Worm (Caenorhabditis elegans) whole organism, L4 larva: Measurements from ENCODE around the gene Y38E10A.35.

Experiments
- D1046.2 ChIP-seq: fragments of 200-800 bp; sonication (Bioruptor generic); IDR thresholded peaks from 2 replicates; pipeline ENCODE4 v1.3.6; 2022; ENCODE audit warnings: missing genetic modification characterization, missing compliant biosample characterization
- F26F4.8 ChIP-seq: fragments of 200-800 bp; sonication (Bioruptor generic); conservative IDR thresholded peaks from 2 replicates; pipeline ENCODE4 v1.3.6; 2022; ENCODE audit warnings: missing genetic modification characterization, missing compliant biosample characterization
- F49E8.2 ChIP-seq: sonication (generic microtip); optimal IDR thresholded peaks from 2 replicates; lab custom pipeline; 2016; ENCODE audit warnings: missing compliant biosample characterization, mild to moderate bottlenecking, missing genetic modification characterization, borderline replicate concordance
- T20F7.1 ChIP-seq: fragments of 200-800 bp; sonication (Bioruptor generic); optimal IDR thresholded peaks from 2 replicates; lab custom pipeline; 2018; ENCODE audit warnings: mild to moderate bottlenecking, missing genetic modification characterization, missing compliant biosample characterization
- T26A8.4 ChIP-seq: fragments of 200-800 bp; sonication (Bioruptor generic); IDR thresholded peaks from 2 replicates; pipeline ENCODE4 v1.3.6; 2022; ENCODE audit warnings: missing genetic modification characterization, missing compliant biosample characterization
- Y48G9A.11 ChIP-seq: fragments of 200-800 bp; sonication (Bioruptor generic); IDR thresholded peaks from 2 replicates; pipeline ENCODE4 v1.3.6; 2022; ENCODE audit warnings: missing genetic modification reagents, missing genetic modification characterization, missing compliant biosample characterization
- ZK337.2 ChIP-seq: fragments of 200-800 bp; sonication (Bioruptor generic); IDR thresholded peaks from 2 replicates; pipeline ENCODE4 v1.3.6; 2022; ENCODE audit warnings: missing genetic modification reagents, missing genetic modification characterization, missing compliant biosample characterization
- aly-2 ChIP-seq: sonication (generic microtip); optimal IDR thresholded peaks from 2 replicates; lab custom pipeline; 2018; ENCODE audit warnings: missing biosample characterization, missing genetic modification characterization
- arid-1 ChIP-seq: fragments of 200-800 bp; sonication (Bioruptor generic); conservative IDR thresholded peaks from 2 replicates; pipeline ENCODE4 v1.3.6; 2022; ENCODE audit warnings: missing genetic modification reagents, missing genetic modification characterization, missing compliant biosample characterization
- attf-4 ChIP-seq: sonication (generic microtip); optimal IDR thresholded peaks from 3 replicates; lab custom pipeline; 2017; ENCODE audit warnings: missing biosample characterization, missing genetic modification characterization
- ceh-82 ChIP-seq: sonication (generic microtip); optimal IDR thresholded peaks from 2 replicates; lab custom pipeline; 2017; ENCODE audit warnings: missing biosample characterization, missing genetic modification characterization
- cey-2 ChIP-seq: sonication (generic microtip); optimal IDR thresholded peaks from 3 replicates; lab custom pipeline; 2017; ENCODE audit warnings: missing genetic modification characterization, mild to moderate bottlenecking, missing compliant biosample characterization, antibody characterized with exemption, borderline replicate concordance; ENCODE audit not compliant: insufficient read depth
- daf-12 ChIP-seq: fragments of 150-350 bp; optimal IDR thresholded peaks from 2 replicates; lab custom pipeline; 2014; ENCODE audit warnings: missing biosample characterization, missing genetic modification reagents, missing genetic modification characterization
- daf-16 ChIP-seq, 3 experiments: sonication (generic microtip); optimal IDR thresholded peaks; 2 replicates each; lab custom pipeline; 2016 to 2017; ENCODE audit warnings: missing genetic modification characterization in 3 of 3, missing genetic modification reagents in 3 of 3, mild to moderate bottlenecking in 2 of 3, missing compliant biosample characterization in 2 of 3, missing biosample characterization in 1 of 3, moderate library complexity in 1 of 3
- duxl-1 ChIP-seq: sonication (generic microtip); optimal IDR thresholded peaks from 2 replicates; lab custom pipeline; 2016; ENCODE audit warnings: mild to moderate bottlenecking, missing genetic modification characterization, moderate library complexity, missing compliant biosample characterization; ENCODE audit not compliant: poor library complexity
- egl-27 ChIP-seq: sonication (generic microtip); optimal IDR thresholded peaks from 3 replicates; lab custom pipeline; 2017; ENCODE audit warnings: missing biosample characterization, missing genetic modification reagents, missing genetic modification characterization
- gei-8 ChIP-seq: fragments of 200-800 bp; sonication (Bioruptor generic); optimal IDR thresholded peaks from 2 replicates; lab custom pipeline; 2018; ENCODE audit warnings: mild to moderate bottlenecking, missing genetic modification characterization, missing compliant biosample characterization
- hlh-11 ChIP-seq: fragments of 200-800 bp; sonication (Bioruptor generic); optimal IDR thresholded peaks from 2 replicates; lab custom pipeline; 2018; ENCODE audit warnings: mild to moderate bottlenecking, missing genetic modification characterization, missing compliant biosample characterization
- hlh-30 ChIP-seq: sonication (generic microtip); optimal IDR thresholded peaks from 2 replicates; lab custom pipeline; 2017; ENCODE audit warnings: antibody characterized with exemption, mild to moderate bottlenecking, missing genetic modification characterization, missing compliant biosample characterization; ENCODE audit not compliant: insufficient read depth
- hmg-1.1 ChIP-seq: fragments of 200-800 bp; sonication (Bioruptor generic); IDR thresholded peaks from 2 replicates; pipeline ENCODE4 v1.3.6; 2022; ENCODE audit warnings: missing genetic modification reagents, missing genetic modification characterization, missing compliant biosample characterization
- jun-1 ChIP-seq: fragments of 150-350 bp; optimal IDR thresholded peaks from 2 replicates; lab custom pipeline; 2014; ENCODE audit warnings: missing biosample characterization, missing genetic modification reagents, missing genetic modification characterization
- lim-7 ChIP-seq: fragments of 200-800 bp; sonication (Bioruptor generic); IDR thresholded peaks from 2 replicates; pipeline ENCODE4 v1.3.6; 2022; ENCODE audit warnings: missing genetic modification characterization, missing compliant biosample characterization
- lin-1 ChIP-seq: fragments of 200-800 bp; sonication (Bioruptor generic); IDR thresholded peaks from 2 replicates; pipeline ENCODE4 v1.3.6; 2022; ENCODE audit warnings: missing genetic modification reagents, missing genetic modification characterization, missing compliant biosample characterization
- lin-13 ChIP-seq: fragments of 150-350 bp; optimal IDR thresholded peaks from 2 replicates; lab custom pipeline; 2014; ENCODE audit warnings: missing biosample characterization, missing genetic modification reagents, missing genetic modification characterization
- lin-15B ChIP-seq: fragments of 150-350 bp; sonication (generic microtip); optimal IDR thresholded peaks from 3 replicates; lab custom pipeline; 2014; ENCODE audit warnings: missing biosample characterization, missing genetic modification characterization
- lin-29 ChIP-seq: fragments of 200-800 bp; sonication (Bioruptor generic); IDR thresholded peaks from 2 replicates; pipeline ENCODE4 v1.3.6; 2022; ENCODE audit warnings: missing genetic modification reagents, missing genetic modification characterization, missing compliant biosample characterization
- lir-3 ChIP-seq: sonication (generic microtip); optimal IDR thresholded peaks from 2 replicates; lab custom pipeline; 2016; ENCODE audit warnings: mild to moderate bottlenecking, missing genetic modification characterization, missing compliant biosample characterization
- madf-9 ChIP-seq: fragments of 200-800 bp; sonication (Bioruptor generic); conservative IDR thresholded peaks from 2 replicates; pipeline ENCODE4 v1.3.6; 2022; ENCODE audit warnings: missing genetic modification reagents, missing genetic modification characterization, missing compliant biosample characterization
- mes-2 ChIP-seq: sonication (generic microtip); optimal IDR thresholded peaks from 2 replicates; lab custom pipeline; 2016; ENCODE audit warnings: missing genotype, mild to moderate bottlenecking, missing genetic modification characterization, missing compliant biosample characterization; ENCODE audit not compliant: poor library complexity, severe bottlenecking
- mxl-3 ChIP-seq: fragments of 200-800 bp; sonication (Bioruptor generic); optimal IDR thresholded peaks from 2 replicates; lab custom pipeline; 2018; ENCODE audit warnings: mild to moderate bottlenecking, missing genetic modification characterization, missing compliant biosample characterization
- nhr-102 ChIP-seq: sonication (generic microtip); optimal IDR thresholded peaks from 2 replicates; lab custom pipeline; 2016; ENCODE audit warnings: mild to moderate bottlenecking, missing genetic modification characterization, moderate library complexity, missing compliant biosample characterization
- nhr-25 ChIP-seq: sonication (generic microtip); optimal IDR thresholded peaks from 2 replicates; lab custom pipeline; 2017; ENCODE audit warnings: missing genetic modification characterization, mild to moderate bottlenecking, missing compliant biosample characterization, antibody characterized with exemption, moderate library complexity, borderline replicate concordance; ENCODE audit not compliant: insufficient read depth
- nhr-41 ChIP-seq: fragments of 200-800 bp; sonication (Bioruptor generic); IDR thresholded peaks from 2 replicates; pipeline ENCODE4 v1.3.6; 2022; ENCODE audit warnings: missing genetic modification reagents, missing genetic modification characterization, missing compliant biosample characterization
- nhr-6 ChIP-seq: fragments of 150-350 bp; optimal IDR thresholded peaks from 2 replicates; lab custom pipeline; 2014; ENCODE audit warnings: missing biosample characterization, missing genetic modification characterization
- nhr-76 ChIP-seq: fragments of 150-350 bp; optimal IDR thresholded peaks from 2 replicates; lab custom pipeline; 2014; ENCODE audit warnings: missing biosample characterization, missing genetic modification characterization
- php-3 ChIP-seq: fragments of 200-800 bp; sonication (Bioruptor generic); IDR thresholded peaks from 2 replicates; pipeline ENCODE4 v1.3.6; 2022; ENCODE audit warnings: missing genetic modification reagents, missing genetic modification characterization, missing compliant biosample characterization
- snpc-1.2 ChIP-seq: fragments of 200-800 bp; sonication (Bioruptor generic); IDR thresholded peaks from 2 replicates; pipeline ENCODE4 v1.3.6; 2022; ENCODE audit warnings: missing genetic modification reagents, missing genetic modification characterization, missing compliant biosample characterization
- tag-97 ChIP-seq: fragments of 200-800 bp; sonication (Bioruptor generic); IDR thresholded peaks from 2 replicates; pipeline ENCODE4 v1.3.6; 2022; ENCODE audit warnings: missing genetic modification characterization, missing compliant biosample characterization
- tra-1 ChIP-seq: fragments of 200-800 bp; sonication (Bioruptor generic); IDR thresholded peaks from 2 replicates; pipeline ENCODE4 v1.3.6; 2022; ENCODE audit warnings: missing genetic modification reagents, missing genetic modification characterization, missing compliant biosample characterization
- unc-39 ChIP-seq: sonication (generic microtip); optimal IDR thresholded peaks from 2 replicates; lab custom pipeline; 2017; ENCODE audit warnings: missing biosample characterization, missing genetic modification characterization
- unc-62 ChIP-seq, 3 experiments: fragments of 150-350 bp in 1 of 3; sonication (generic microtip); optimal IDR thresholded peaks in 2 of 3; peaks in 1 of 3; 1 replicate in 1 of 3; 2 replicates in 2 of 3; lab custom pipeline; 2014 to 2017; ENCODE audit warnings: missing biosample characterization in 3 of 3, missing genetic modification characterization in 3 of 3, missing genetic modification reagents in 3 of 3, missing genotype in 1 of 3
- zag-1 ChIP-seq: fragments of 150-350 bp; optimal IDR thresholded peaks from 2 replicates; lab custom pipeline; 2014; ENCODE audit warnings: missing biosample characterization, missing genetic modification characterization
- zfp-3 ChIP-seq: fragments of 200-800 bp; sonication (Bioruptor generic); conservative IDR thresholded peaks from 2 replicates; pipeline ENCODE4 v1.3.6; 2022; ENCODE audit warnings: missing genetic modification reagents, missing genetic modification characterization, missing compliant biosample characterization
- zip-2 ChIP-seq: fragments of 150-350 bp; optimal IDR thresholded peaks from 2 replicates; lab custom pipeline; 2014; ENCODE audit warnings: missing biosample characterization, missing genetic modification characterization

The Y38E10A.35 gene

ce11 chrII:12546413-12546812, 26.2 kb downstream of the Y38E10A.35 start, which contains the start of the genes F49C5.5 and F49C5.10:
TSS of gene F49C5.5 (minus strand) at chrII:12546513.
TSS of gene F49C5.10 (plus strand) at chrII:12546756.
- no peak for TF ChIP-seq daf-12
- TF ChIP-seq php-3: no peak
- TF ChIP-seq tag-97 (GFP tag; lab: Robert Waterston, UW): no peak
- no peak for TF ChIP-seq mxl-3
- TF ChIP-seq T20F7.1 (GFP tag; lab: Kevin White, UChicago): no peak
- TF ChIP-seq lin-15B: no peak
- no peak for TF ChIP-seq unc-62 (GFP tag; optimal IDR thresholded peaks at IDR 0.05 in 1 of 2; lab: Kevin White, UChicago)
- TF ChIP-seq unc-62 (tag; optimal IDR thresholded peaks at IDR 0.05; lab: Kevin White, UChicago): no peak
- TF ChIP-seq lim-7 (GFP tag; lab: Robert Waterston, UW): no peak
- TF ChIP-seq egl-27 (tag; lab: Kevin White, UChicago): no peak
- no peak for TF ChIP-seq Y48G9A.11 (GFP tag; lab: Robert Waterston, UW)
- TF ChIP-seq aly-2 (tag; lab: Kevin White, UChicago): no peak
- no peak for TF ChIP-seq nhr-6 (tag; lab: Kevin White, UChicago)
- TF ChIP-seq T26A8.4 (GFP tag; lab: Robert Waterston, UW): no peak
- no peak for TF ChIP-seq nhr-41 (GFP tag; lab: Robert Waterston, UW)
- no peak for TF ChIP-seq duxl-1 (tag; lab: Kevin White, UChicago)
- no peak for TF ChIP-seq cey-2

ce11 chrII:12544533-12544932, 28.1 kb downstream of the Y38E10A.35 start, which contains the start of gene F49C5.9:
TSS of gene F49C5.9 (minus strand) at chrII:12544633.
- TF ChIP-seq zag-1 (no peak), lin-29 (GFP tag; lab: Robert Waterston, UW) (no peak), unc-62 (GFP tag; optimal IDR thresholded peaks at IDR 0.05 in 1 of 2; lab: Kevin White, UChicago) (no peak), unc-62 (tag; optimal IDR thresholded peaks at IDR 0.05; lab: Kevin White, UChicago) (no peak), nhr-25 (no peak), hlh-30 (tag; lab: Kevin White, UChicago) (no peak), lin-1 (GFP tag; lab: Robert Waterston, UW) (no peak)

DNA sequence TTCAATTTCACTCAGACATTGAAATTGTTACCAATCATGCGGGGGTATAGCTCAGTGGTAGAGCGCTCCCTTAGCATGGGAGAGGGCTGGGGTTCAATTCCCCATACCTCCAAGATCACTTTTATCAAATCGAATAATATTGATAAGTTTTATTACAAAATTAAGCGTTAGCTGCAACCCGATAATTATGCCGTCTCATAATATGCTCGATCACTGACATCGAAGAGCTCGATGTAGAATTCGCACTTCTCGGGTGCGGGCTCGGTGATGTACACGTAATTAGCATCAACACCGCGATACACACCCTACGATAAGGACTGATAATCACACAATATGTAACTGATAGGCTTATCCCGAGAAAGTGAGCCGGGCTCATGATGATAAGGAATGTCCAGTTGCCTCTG, 30.1 kb downstream of the Y38E10A.35 start:
- TF ChIP-seq unc-39 (tag; lab: Kevin White, UChicago) (no peak), gei-8 (GFP tag; lab: Kevin White, UChicago) (peak; percentile 26), attf-4 (no peak), ceh-82 (tag; lab: Kevin White, UChicago) (no peak), hlh-30 (tag; lab: Kevin White, UChicago) (peak; percentile 22), tra-1 (peak; percentile 60; the same call in 1 of the 2 replicates), daf-16 (GFP tag; optimal IDR thresholded peaks at IDR 0.05; lab: Kevin White, UChicago) (peak; percentile 42 to 84), daf-16 (tag; optimal IDR thresholded peaks at IDR 0.05; lab: Kevin White, UChicago) (no peak), lim-7 (GFP tag; lab: Robert Waterston, UW) (peak; percentile 74), zip-2 (tag; lab: Kevin White, UChicago) (peak; percentile 36), madf-9 (GFP tag; lab: Robert Waterston, UW) (0 out of 2 replicates have a peak, but pooled peaks have one; percentile 36), mes-2 (tag; lab: Kevin White, UChicago) (no peak), hmg-1.1 (no peak), jun-1 (tag; lab: Kevin White, UChicago) (no peak), cey-2 (no peak), Y48G9A.11 (GFP tag; lab: Robert Waterston, UW) (0 out of 2 replicates have a peak, but pooled peaks have one; percentile 46), lin-13 (peak; percentile 54), nhr-76 (no peak), lir-3 (no peak), ZK337.2 (GFP tag; lab: Robert Waterston, UW) (0 out of 2 replicates have a peak, but pooled peaks have one; percentile 40), arid-1 (0 out of 2 replicates have a peak, but pooled peaks have one; percentile 40), hlh-11 (peak; percentile 3), lin-1 (GFP tag; lab: Robert Waterston, UW) (peak; percentile 49; the same call in 1 of the 2 replicates), D1046.2 (0 out of 2 replicates have a peak, but pooled peaks have one; percentile 49), F26F4.8 (GFP tag; lab: Robert Waterston, UW) (peak; percentile 80), zfp-3 (GFP tag; lab: Robert Waterston, UW) (no peak), F49E8.2 (tag; lab: Kevin White, UChicago) (peak; percentile 4), nhr-102 (tag; lab: Kevin White, UChicago) (peak; percentile 58), snpc-1.2 (GFP tag; lab: Robert Waterston, UW) (no peak; the same call in none of the 2 replicates)
